Worm (Caenorhabditis elegans): Measurements from ENCODE around the gene srab-24.
A peak's percentile ranks its signal among the peaks of the same experiment; 100 is the strongest.

The srab-24 gene

ce11 chrIV:14230799-14231198, 19.2 kb downstream of the srab-24 start, which contains the start of gene F02H6.6:
Gene F02H6.6 (minus strand): TSS chrIV:14230899.
- no peak for TF ChIP-seq mef-2 (tag; optimal IDR thresholded peaks at IDR 0.05)
- TF ChIP-seq ets-5 (GFP tag; IDR thresholded peaks at IDR 0.05): no peak
- no peak for TF ChIP-seq nhr-20 (tag; optimal IDR thresholded peaks at IDR 0.05)
- no peak for TF ChIP-seq ceh-8 (GFP tag; optimal IDR thresholded peaks at IDR 0.05)
- TF ChIP-seq lin-14 (GFP tag; optimal IDR thresholded peaks at IDR 0.05): no peak
- TF ChIP-seq swsn-7 (tag; optimal IDR thresholded peaks at IDR 0.05): no peak
- no peak for TF ChIP-seq mdl-1 (tag; optimal IDR thresholded peaks at IDR 0.05)
- no peak for TF ChIP-seq dsc-1 (tag; optimal IDR thresholded peaks at IDR 0.05)
- no peak for TF ChIP-seq hlh-17 (GFP tag; optimal IDR thresholded peaks at IDR 0.05; ENCODE audit: borderline replicate concordance)
- no peak for TF ChIP-seq nhr-85 (tag)
- no peak for TF ChIP-seq ceh-90 (tag; optimal IDR thresholded peaks at IDR 0.05)
- no peak for TF ChIP-seq aha-1 (tag; optimal IDR thresholded peaks at IDR 0.05)

- TF ChIP-seq ceh-88 (GFP tag; IDR thresholded peaks at IDR 0.05) (no peak), ceh-90 (tag; optimal IDR thresholded peaks at IDR 0.05) (no peak), efl-1 (optimal IDR thresholded peaks at IDR 0.05) (no peak), efl-1 (GFP tag; optimal IDR thresholded peaks at IDR 0.05 in 1 of 2) (no peak), mep-1 (tag; optimal IDR thresholded peaks at IDR 0.05) (no peak), aha-1 (tag; optimal IDR thresholded peaks at IDR 0.05) (no peak), pqm-1 (tag; optimal IDR thresholded peaks at IDR 0.05) (no peak), ets-5 (GFP tag; IDR thresholded peaks at IDR 0.05) (no peak), fos-1 (tag; optimal IDR thresholded peaks at IDR 0.05) (no peak), egl-27 (tag; optimal IDR thresholded peaks at IDR 0.05) (no peak), isw-1 (GFP tag; IDR thresholded peaks at IDR 0.05) (no peak)
Measured at ce11 chrIV:14228069-14228468, 21.9 kb downstream of the srab-24 start, which contains the start of gene F02H6.7. Gene F02H6.7 (minus strand): TSS chrIV:14228169.

DNA sequence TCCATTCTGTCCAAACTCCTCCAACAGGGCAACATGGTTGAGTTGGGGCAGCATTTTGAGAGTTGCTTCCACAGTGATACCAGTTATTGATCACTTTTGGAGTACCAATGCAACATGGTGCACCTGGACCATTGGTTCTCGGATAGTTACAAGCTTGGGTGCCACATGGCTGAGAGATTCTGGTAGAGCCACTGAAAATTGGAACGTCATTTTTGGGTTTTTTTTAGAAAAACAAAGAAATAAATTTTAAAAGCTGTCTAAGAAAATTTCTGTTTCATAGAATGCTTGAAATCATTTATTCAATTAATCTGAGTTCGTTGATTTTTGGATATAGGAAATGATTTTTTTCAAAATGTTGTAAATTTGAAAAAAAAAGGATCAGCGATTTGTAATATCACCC, 22.9 kb downstream of the srab-24 start:
- no peak for TF ChIP-seq swsn-7 (tag; optimal IDR thresholded peaks at IDR 0.05)
- TF ChIP-seq jun-1 (tag; optimal IDR thresholded peaks at IDR 0.05): no peak
- no peak for TF ChIP-seq nhr-47 (tag; optimal IDR thresholded peaks at IDR 0.05)
- no peak for TF ChIP-seq snpc-4 (tag; optimal IDR thresholded peaks at IDR 0.05)
- no peak for TF ChIP-seq unc-98 (GFP tag; IDR thresholded peaks at IDR 0.05)
- no peak for TF ChIP-seq elt-2 (tag; optimal IDR thresholded peaks at IDR 0.05)
- TF ChIP-seq C04F5.9 (tag; optimal IDR thresholded peaks at IDR 0.05): no peak

DNA sequence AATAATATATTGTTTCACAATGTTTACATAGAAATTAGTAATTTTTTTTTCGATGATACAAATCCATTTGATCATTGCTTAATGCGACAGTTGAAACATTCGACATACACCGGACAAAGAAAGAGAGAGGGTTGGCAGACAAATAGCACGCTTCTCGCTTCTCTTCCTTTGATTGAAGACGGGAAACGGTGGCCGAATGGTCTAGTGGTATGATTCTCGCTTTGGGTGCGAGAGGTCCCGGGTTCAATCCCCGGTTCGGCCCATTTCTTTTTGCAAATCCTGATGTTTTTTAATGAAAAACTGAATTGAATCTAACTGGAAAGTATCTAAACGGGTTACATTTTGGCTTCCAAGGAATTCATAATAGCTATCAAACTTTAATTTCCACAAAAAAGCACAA, 25.1 kb downstream of the srab-24 start:
- TF ChIP-seq ceh-63 (GFP tag; optimal IDR thresholded peaks at IDR 0.05) (no peak), nhr-20 (tag; optimal IDR thresholded peaks at IDR 0.05) (peak; percentile 54), swsn-7 (tag; optimal IDR thresholded peaks at IDR 0.05) (peak; percentile 4), elt-2 (tag; optimal IDR thresholded peaks at IDR 0.05) (no peak), alr-1 (tag; optimal IDR thresholded peaks at IDR 0.05; ENCODE audit: borderline replicate concordance) (no peak), ama-1 (optimal IDR thresholded peaks at IDR 0.05) (no peak), nhr-19 (GFP tag; conservative IDR thresholded peaks at IDR 0.05) (peak; percentile 34), nhr-71 (tag; optimal IDR thresholded peaks at IDR 0.05) (no peak), lin-13 (GFP tag; optimal IDR thresholded peaks at IDR 0.05) (peak; percentile 8), nhr-85 (tag) (no peak), mef-2 (tag; optimal IDR thresholded peaks at IDR 0.05) (no peak), zip-4 (GFP tag; optimal IDR thresholded peaks at IDR 0.05) (no peak), ceh-82 (tag; optimal IDR thresholded peaks at IDR 0.05) (peak in 1 of 3 experiments; percentile 17), unc-86 (tag; optimal IDR thresholded peaks at IDR 0.05) (no peak), C04F5.9 (tag; optimal IDR thresholded peaks at IDR 0.05) (no peak), ceh-8 (GFP tag; optimal IDR thresholded peaks at IDR 0.05) (no peak), efl-3 (GFP tag; optimal IDR thresholded peaks at IDR 0.05) (no peak), mdl-1 (tag; optimal IDR thresholded peaks at IDR 0.05) (peak in 1 of 2 experiments; percentile 36), snpc-4 (tag; optimal IDR thresholded peaks at IDR 0.05) (no peak), nhr-47 (tag; optimal IDR thresholded peaks at IDR 0.05) (peak; percentile 31), lir-3 (tag; optimal IDR thresholded peaks at IDR 0.05; ENCODE audit: poor library complexity) (no peak), lin-14 (GFP tag; optimal IDR thresholded peaks at IDR 0.05) (no peak), ceh-88 (GFP tag; IDR thresholded peaks at IDR 0.05) (no peak), rnt-1 (tag; optimal IDR thresholded peaks at IDR 0.05) (peak; percentile 63), nhr-90 (tag; optimal IDR thresholded peaks at IDR 0.05; ENCODE audit: poor library complexity) (peak; percentile 39), unc-98 (GFP tag; IDR thresholded peaks at IDR 0.05) (no peak), unc-130 (tag; optimal IDR thresholded peaks at IDR 0.05) (no peak), fkh-10 (GFP tag; optimal IDR thresholded peaks at IDR 0.05) (no peak), sptf-1 (tag; optimal IDR thresholded peaks at IDR 0.05) (no peak), F16B12.6 (tag; optimal IDR thresholded peaks at IDR 0.05) (no peak), egl-13 (tag; optimal IDR thresholded peaks at IDR 0.05) (no peak), blmp-1 (tag; optimal IDR thresholded peaks at IDR 0.05) (no peak), unc-62 (GFP tag; optimal IDR thresholded peaks at IDR 0.05) (no peak), dsc-1 (tag; optimal IDR thresholded peaks at IDR 0.05) (no peak)
